Fruit fly (Drosophila melanogaster): ENCODE measurements around the gene Nprl2.

Nprl2 gene

dm6 chrX:16839905-16840304 is 44.3 kb downstream of the Nprl2 start (continued):
- TF ChIP-seq CG2116 (GFP tag; optimal IDR thresholded peaks at IDR 0.05) (no peak), CG14710 (tag; optimal IDR thresholded peaks at IDR 0.05) (no peak), slou (GFP tag; optimal IDR thresholded peaks at IDR 0.05) (no peak), gfzf (GFP tag; optimal IDR thresholded peaks at IDR 0.05) (peak; percentile 9), MBD-R2 (GFP tag; IDR thresholded peaks at IDR 0.05) (peak; percentile 43), gcm2 (GFP tag; optimal IDR thresholded peaks at IDR 0.05) (no peak), sd (tag; optimal IDR thresholded peaks at IDR 0.05) (no peak), odd (GFP tag; optimal IDR thresholded peaks at IDR 0.05) (no peak), Doc3 (GFP tag; IDR thresholded peaks at IDR 0.05; ENCODE audit: partially characterized antibody) (no peak), CG4404 (GFP tag; IDR thresholded peaks at IDR 0.05) (no peak), CG4617 (GFP tag; optimal IDR thresholded peaks at IDR 0.05; ENCODE audit: borderline replicate concordance) (no peak), gcm (GFP tag; optimal IDR thresholded peaks at IDR 0.05) (no peak), CG17385 (GFP tag; optimal IDR thresholded peaks at IDR 0.05) (no peak), toy (GFP tag; IDR thresholded peaks at IDR 0.05) (no peak), CG1603 (tag; optimal IDR thresholded peaks at IDR 0.05) (peak; percentile 43), Hr39 (optimal IDR thresholded peaks at IDR 0.05) (no peak), chif (GFP tag; optimal IDR thresholded peaks at IDR 0.05) (peak in 1 of 2 experiments; percentile 7), Neu2 (GFP tag; optimal IDR thresholded peaks at IDR 0.05; ENCODE audit: borderline replicate concordance) (no peak), jigr1 (GFP tag; IDR thresholded peaks at IDR 0.05) (no peak), Stat92E (GFP tag; optimal IDR thresholded peaks at IDR 0.05) (no peak), CG13424 (tag; optimal IDR thresholded peaks at IDR 0.05) (no peak), az2 (GFP tag; optimal IDR thresholded peaks at IDR 0.05) (no peak), ac (GFP tag; optimal IDR thresholded peaks at IDR 0.05) (no peak), CG2875 (GFP tag; optimal IDR thresholded peaks at IDR 0.05) (no peak), CG10209 (GFP tag; optimal IDR thresholded peaks at IDR 0.05) (peak; percentile 19), ro (GFP tag; IDR thresholded peaks at IDR 0.05) (no peak), CG11504 (tag; optimal IDR thresholded peaks at IDR 0.05) (peak; percentile 19), CG7357 (GFP tag; IDR thresholded peaks at IDR 0.05) (no peak), Sry-β (GFP tag; optimal IDR thresholded peaks at IDR 0.05) (no peak), CG6683 (GFP tag; optimal IDR thresholded peaks at IDR 0.05) (no peak), HLHmδ (GFP tag; optimal IDR thresholded peaks at IDR 0.05) (no peak), CG6813 (GFP tag; optimal IDR thresholded peaks at IDR 0.05) (no peak), E2f2 (GFP tag; IDR thresholded peaks at IDR 0.05) (peak; percentile 80), CG32772 (GFP tag; IDR thresholded peaks at IDR 0.05) (no peak), CG7372 (GFP tag; IDR thresholded peaks at IDR 0.05) (no peak), dpn (GFP tag; optimal IDR thresholded peaks at IDR 0.05) (peak in 1 of 2 experiments; percentile 33), CG15073 (GFP tag; optimal IDR thresholded peaks at IDR 0.05) (no peak), CG7963 (GFP tag; IDR thresholded peaks at IDR 0.05; ENCODE audit: partially characterized antibody) (no peak), CG10979 (tag; optimal IDR thresholded peaks at IDR 0.05) (no peak), grau (tag; optimal IDR thresholded peaks at IDR 0.05) (no peak), croc (GFP tag; conservative IDR thresholded peaks at IDR 0.05) (no peak), slp2 (GFP tag; optimal IDR thresholded peaks at IDR 0.05) (no peak), insv (GFP tag; optimal IDR thresholded peaks at IDR 0.05) (no peak), nau (GFP tag; optimal IDR thresholded peaks at IDR 0.05) (no peak), CG8290 (GFP tag; optimal IDR thresholded peaks at IDR 0.05) (peak; percentile 23), CG8290 (tag; optimal IDR thresholded peaks at IDR 0.05) (peak in 1 of 2 experiments; percentile 40), NC2α (GFP tag; optimal IDR thresholded peaks at IDR 0.05) (no peak), CG16779 (GFP tag; IDR thresholded peaks at IDR 0.05) (no peak), D (optimal IDR thresholded peaks at IDR 0.05) (no peak), D (GFP tag; optimal IDR thresholded peaks at IDR 0.05) (no peak), CG12769 (tag; optimal IDR thresholded peaks at IDR 0.05) (no peak), CG13894 (tag; optimal IDR thresholded peaks at IDR 0.05) (no peak)
